Fruit fly (Drosophila melanogaster) whole organism, embryonic: Measurements from ENCODE around the gene CG14341.

Source experiments
- B-H2 ChIP-seq: fragments of 200-800 bp; sonication (Bioruptor generic); optimal IDR thresholded peaks from 2 replicates; lab custom pipeline; 2018; ENCODE audit warnings: missing biosample characterization, mild to moderate bottlenecking, missing genetic modification characterization
- CG10147 ChIP-seq: fragments of 200-800 bp; sonication (Bioruptor generic); optimal IDR thresholded peaks from 2 replicates; lab custom pipeline; 2019; ENCODE audit warnings: missing biosample characterization, mild to moderate bottlenecking, missing genetic modification characterization, moderate library complexity
- CG12236 ChIP-seq: fragments of 200-800 bp; sonication (Bioruptor generic); optimal IDR thresholded peaks from 2 replicates; lab custom pipeline; 2016; ENCODE audit warnings: missing biosample characterization, missing genetic modification characterization
- CG13424 ChIP-seq: fragments of 200-800 bp; sonication (Bioruptor generic); optimal IDR thresholded peaks from 2 replicates; lab custom pipeline; 2019; ENCODE audit warnings: missing biosample characterization, mild to moderate bottlenecking, missing genetic modification characterization, moderate library complexity
- CG14050 ChIP-seq: fragments of 200-800 bp; sonication (Bioruptor generic); IDR thresholded peaks from 3 replicates; pipeline ENCODE4 v1.3.6; 2022; ENCODE audit warnings: missing biosample characterization, missing genetic modification characterization
- CG1529 ChIP-seq: fragments of 200-800 bp; sonication (Bioruptor generic); optimal IDR thresholded peaks from 3 replicates; lab custom pipeline; 2018; ENCODE audit warnings: missing biosample characterization, missing genetic modification characterization
- CG16863 ChIP-seq: fragments of 200-800 bp; sonication (Bioruptor generic); optimal IDR thresholded peaks from 3 replicates; lab custom pipeline; 2016; ENCODE audit warnings: missing biosample characterization, missing genetic modification characterization
- CG18476 ChIP-seq: fragments of 200-800 bp; sonication (Bioruptor generic); optimal IDR thresholded peaks from 2 replicates; lab custom pipeline; 2016; ENCODE audit warnings: missing biosample characterization, mild to moderate bottlenecking, missing genetic modification characterization
- CG2120 ChIP-seq: fragments of 200-800 bp; sonication (Bioruptor generic); optimal IDR thresholded peaks from 3 replicates; lab custom pipeline; 2016; ENCODE audit warnings: missing biosample characterization, missing genetic modification characterization
- CG3726 ChIP-seq: fragments of 200-800 bp; sonication (Bioruptor generic); IDR thresholded peaks from 3 replicates; pipeline ENCODE4, ENCODE4 v1.3.6; 2022; ENCODE audit warnings: missing biosample characterization, missing genetic modification characterization
- CG4424 ChIP-seq: fragments of 200-800 bp; sonication (Bioruptor generic); optimal IDR thresholded peaks from 3 replicates; lab custom pipeline; 2016; ENCODE audit warnings: missing biosample characterization, missing genetic modification characterization
- CG4707 ChIP-seq: fragments of 200-800 bp; sonication (Bioruptor generic); optimal IDR thresholded peaks from 2 replicates; lab custom pipeline; 2018; ENCODE audit warnings: missing biosample characterization, mild to moderate bottlenecking, missing genetic modification characterization, moderate library complexity
- CG4854 ChIP-seq: fragments of 200-800 bp; sonication (Bioruptor generic); optimal IDR thresholded peaks from 2 replicates; lab custom pipeline; 2016; ENCODE audit warnings: missing biosample characterization, missing genetic modification characterization, inconsistent platforms
- CG6254 ChIP-seq: fragments of 200-800 bp; sonication (Bioruptor generic); optimal IDR thresholded peaks from 3 replicates; lab custom pipeline; 2017; ENCODE audit warnings: mild to moderate bottlenecking, missing biosample characterization, missing genetic modification reagents, missing genetic modification characterization
- CG6683 ChIP-seq: fragments of 200-800 bp; sonication (Bioruptor generic); optimal IDR thresholded peaks from 2 replicates; lab custom pipeline; 2017; ENCODE audit warnings: missing biosample characterization, mild to moderate bottlenecking, missing genetic modification characterization, missing genetic modification reagents
- CG6813 ChIP-seq: fragments of 200-800 bp; sonication (Bioruptor generic); optimal IDR thresholded peaks from 2 replicates; lab custom pipeline; 2017; ENCODE audit warnings: missing biosample characterization, missing genetic modification characterization, mild to moderate bottlenecking, moderate library complexity, missing genetic modification reagents
- CG7357 ChIP-seq: fragments of 200-800 bp; sonication (Bioruptor generic); IDR thresholded peaks from 3 replicates; pipeline ENCODE4 v1.3.6; 2022; ENCODE audit warnings: missing biosample characterization, missing genetic modification characterization
- CG9817 ChIP-seq: fragments of 200-800 bp; sonication (Bioruptor generic); optimal IDR thresholded peaks from 2 replicates; lab custom pipeline; 2018; ENCODE audit warnings: missing biosample characterization, mild to moderate bottlenecking, missing genetic modification characterization, moderate library complexity
- CG9876 ChIP-seq: fragments of 200-800 bp; sonication (Bioruptor generic); optimal IDR thresholded peaks from 2 replicates; lab custom pipeline; 2016; ENCODE audit warnings: missing biosample characterization, missing genetic modification characterization
- Dip3 ChIP-seq: fragments of 200-800 bp; sonication (Bioruptor generic); optimal IDR thresholded peaks from 3 replicates; lab custom pipeline; 2016; ENCODE audit warnings: missing biosample characterization, missing genetic modification characterization
- Drgx ChIP-seq: fragments of 200-800 bp; sonication (Bioruptor generic); IDR thresholded peaks from 2 replicates; pipeline ENCODE4 v1.3.6; 2022; ENCODE audit warnings: missing biosample characterization, missing genetic modification characterization
- H15 ChIP-seq: fragments of 200-800 bp; sonication (Bioruptor generic); IDR thresholded peaks from 3 replicates; pipeline ENCODE4 v1.3.6; 2022; ENCODE audit warnings: missing biosample characterization, missing genetic modification characterization
- HLH54F ChIP-seq: fragments of 200-800 bp; sonication (Bioruptor generic); optimal IDR thresholded peaks from 3 replicates; lab custom pipeline; 2016; ENCODE audit warnings: missing biosample characterization, missing genetic modification characterization
- Hey ChIP-seq: fragments of 200-800 bp; sonication (Bioruptor generic); optimal IDR thresholded peaks from 3 replicates; lab custom pipeline; 2018; ENCODE audit warnings: missing biosample characterization, mild to moderate bottlenecking, missing genetic modification characterization
- Hr3 ChIP-seq: fragments of 200-800 bp; sonication (Bioruptor generic); optimal IDR thresholded peaks from 3 replicates; lab custom pipeline; 2016; ENCODE audit warnings: missing biosample characterization, missing genetic modification characterization
- MESR4 ChIP-seq: fragments of 200-800 bp; sonication (Bioruptor generic); optimal IDR thresholded peaks from 2 replicates; lab custom pipeline; 2018; ENCODE audit warnings: missing biosample characterization, mild to moderate bottlenecking, missing genetic modification characterization, moderate library complexity
- Mad ChIP-seq: fragments of 200-800 bp; sonication (Bioruptor generic); optimal IDR thresholded peaks from 2 replicates; lab custom pipeline; 2016; ENCODE audit warnings: missing biosample characterization, missing genetic modification characterization
- Max ChIP-seq: fragments of 200-800 bp; sonication (Bioruptor generic); optimal IDR thresholded peaks from 2 replicates; lab custom pipeline; 2016; ENCODE audit warnings: missing biosample characterization, mild to moderate bottlenecking, missing genetic modification characterization
- Med ChIP-seq: fragments of 200-800 bp; sonication (Bioruptor generic); peaks from one replicate; lab custom pipeline; 2016; ENCODE audit warnings: missing biosample characterization, missing genetic modification characterization, mild to moderate bottlenecking, inconsistent platforms, moderate library complexity
- Oaz ChIP-seq: fragments of 200-800 bp; sonication (Bioruptor generic); IDR thresholded peaks from 2 replicates; pipeline ENCODE4 v1.3.6; 2022; ENCODE audit warnings: missing biosample characterization, missing genetic modification characterization
- Rx ChIP-seq: fragments of 200-800 bp; sonication (Bioruptor generic); IDR thresholded peaks from 2 replicates; pipeline ENCODE4 v1.3.6; 2022; ENCODE audit warnings: missing biosample characterization, missing genetic modification characterization
- Six4 ChIP-seq: fragments of 200-800 bp; sonication (Bioruptor generic); optimal IDR thresholded peaks from 2 replicates; lab custom pipeline; 2016; ENCODE audit warnings: missing biosample characterization, missing genetic modification characterization
- Taf1 ChIP-seq: fragments of 200-800 bp; sonication (Bioruptor generic); IDR thresholded peaks from 2 replicates; pipeline ENCODE4 v1.3.6; 2022; ENCODE audit warnings: missing biosample characterization, missing genetic modification characterization
- amos ChIP-seq: fragments of 200-800 bp; sonication (Bioruptor generic); IDR thresholded peaks from 2 replicates; pipeline ENCODE4 v1.3.6; 2022; ENCODE audit warnings: missing biosample characterization, missing genetic modification characterization; ENCODE audit not compliant: partially characterized antibody
- ash1 ChIP-seq: fragments of 200-800 bp; sonication (Bioruptor generic); optimal IDR thresholded peaks from 2 replicates; lab custom pipeline; 2018; ENCODE audit warnings: missing biosample characterization, mild to moderate bottlenecking, missing genetic modification characterization
- cad ChIP-seq: fragments of >200 bp; optimal IDR thresholded peaks from 2 replicates; lab custom pipeline; 2017; ENCODE audit warnings: missing biosample characterization, missing genetic modification characterization
- cwo ChIP-seq: fragments of 200-800 bp; sonication (Bioruptor generic); optimal IDR thresholded peaks from 3 replicates; lab custom pipeline; 2017; ENCODE audit warnings: missing biosample characterization, missing genetic modification characterization, mild to moderate bottlenecking, moderate library complexity, missing genetic modification reagents
- danr ChIP-seq: fragments of 200-800 bp; sonication (Bioruptor generic); IDR thresholded peaks from 2 replicates; pipeline ENCODE4 v1.3.6; 2022; ENCODE audit warnings: missing biosample characterization, missing genetic modification characterization
- hkb ChIP-seq, 2 experiments: fragments of 200-800 bp in 1 of 2; fragments of >200 bp in 1 of 2; sonication (Bioruptor generic) in 1 of 2; IDR thresholded peaks in 1 of 2; optimal IDR thresholded peaks in 1 of 2; 2 replicates each; pipeline versions ENCODE4 v1.3.6 to Lab custom; 2017 to 2022; ENCODE audit warnings: missing biosample characterization in 1 of 2, missing genetic modification characterization in 1 of 2
- nom ChIP-seq: fragments of 200-800 bp; sonication (Bioruptor generic); optimal IDR thresholded peaks from 2 replicates; lab custom pipeline; 2017; ENCODE audit warnings: missing biosample characterization, missing genetic modification characterization, mild to moderate bottlenecking, moderate library complexity, missing genetic modification reagents
- phol ChIP-seq: fragments of 200-800 bp; sonication (Bioruptor generic); optimal IDR thresholded peaks from 3 replicates; lab custom pipeline; 2018; ENCODE audit warnings: missing biosample characterization, mild to moderate bottlenecking, missing genetic modification characterization, moderate library complexity
- sima ChIP-seq: fragments of 200-800 bp; sonication (Bioruptor generic); optimal IDR thresholded peaks from 2 replicates; lab custom pipeline; 2016; ENCODE audit warnings: missing biosample characterization, missing genetic modification characterization
- so ChIP-seq: fragments of 200-800 bp; sonication (Bioruptor generic); IDR thresholded peaks from 3 replicates; pipeline ENCODE4 v1.3.6; 2022; ENCODE audit warnings: missing biosample characterization, missing genetic modification characterization
- sqz ChIP-seq: fragments of 200-800 bp; sonication (Bioruptor generic); optimal IDR thresholded peaks from 3 replicates; lab custom pipeline; 2018; ENCODE audit warnings: missing biosample characterization, mild to moderate bottlenecking, missing genetic modification characterization
- ssp ChIP-seq: fragments of 200-800 bp; sonication (Bioruptor generic); IDR thresholded peaks from 2 replicates; pipeline ENCODE4 v1.3.6; 2022; ENCODE audit warnings: missing biosample characterization, missing genetic modification characterization
- tio ChIP-seq: fragments of 200-800 bp; sonication (Bioruptor generic); optimal IDR thresholded peaks from 2 replicates; lab custom pipeline; 2017; ENCODE audit warnings: missing biosample characterization, missing genetic modification characterization, inconsistent platforms
- tna ChIP-seq: fragments of 200-800 bp; sonication (Bioruptor generic); IDR thresholded peaks from 2 replicates; pipeline ENCODE4 v1.3.6; 2022; ENCODE audit warnings: missing biosample characterization, missing genetic modification characterization; ENCODE audit not compliant: partially characterized antibody
- unc-4 ChIP-seq: fragments of 200-800 bp; sonication (Bioruptor generic); IDR thresholded peaks from 2 replicates; pipeline ENCODE4 v1.3.6; 2022; ENCODE audit warnings: missing biosample characterization, missing genetic modification characterization; ENCODE audit not compliant: partially characterized antibody
- wor ChIP-seq: fragments of 200-800 bp; sonication (Bioruptor generic); IDR thresholded peaks from 2 replicates; pipeline ENCODE4 v1.3.6; 2022; ENCODE audit warnings: missing biosample characterization, missing genetic modification characterization
- zfh1 ChIP-seq: fragments of 200-800 bp; sonication (Bioruptor generic); IDR thresholded peaks from 3 replicates; pipeline ENCODE4 v1.3.6; 2022; ENCODE audit warnings: missing biosample characterization, missing genetic modification characterization

The CG14341 gene

dm6 chr2L:1169867-1170415, 3.6 kb downstream of the CG14341 start, which contains the start of the genes CG31922 and Plap (continued):
- TF ChIP-seq CG2120 (GFP tag; lab: Kevin White, UChicago), result peak; percentile 87
- no peak for TF ChIP-seq CG6254
- TF ChIP-seq Rx (GFP tag; lab: Robert Waterston, UW), result no peak
- no peak for TF ChIP-seq wor (GFP tag; lab: Robert Waterston, UW)
- peak; percentile 78 for TF ChIP-seq Dip3
- peak; percentile 38; the same call in 1 of the 2 replicates for TF ChIP-seq tna (GFP tag; lab: Robert Waterston, UW)
- peak; percentile 79 for TF ChIP-seq phol
- no peak for TF ChIP-seq CG1529 (GFP tag; lab: Kevin White, UChicago)
- TF ChIP-seq CG16863 (GFP tag; lab: Kevin White, UChicago), result peak; percentile 63
- TF ChIP-seq MESR4, result peak; percentile 18
- TF ChIP-seq CG18476, result peak; percentile 69
- no peak for TF ChIP-seq CG4707 (GFP tag; lab: Kevin White, UChicago)
- TF ChIP-seq so (GFP tag; lab: Robert Waterston, UW), result no peak; the same call in 2 of the 3 replicates
- TF ChIP-seq unc-4 (GFP tag; lab: Robert Waterston, UW), result peak; percentile 95
- no peak for TF ChIP-seq CG3726 (GFP tag; lab: Robert Waterston, UW)
- TF ChIP-seq cad (GFP tag; lab: Kevin White, UChicago), result no peak
- peak; percentile 70 for TF ChIP-seq Mad (GFP tag; lab: Kevin White, UChicago)
- peak; percentile 76 for TF ChIP-seq CG13424 (tag; lab: Kevin White, UChicago)
- TF ChIP-seq H15 (GFP tag; lab: Robert Waterston, UW), result no peak
- peak; percentile 76 for TF ChIP-seq Max (GFP tag; lab: Kevin White, UChicago)
- TF ChIP-seq CG9817, result peak; percentile 72
- TF ChIP-seq CG10147 (GFP tag; lab: Kevin White, UChicago), result peak; percentile 76
- peak; percentile 41 for TF ChIP-seq Six4 (GFP tag; lab: Kevin White, UChicago)
- TF ChIP-seq sqz (GFP tag; lab: Kevin White, UChicago), result no peak
- TF ChIP-seq Med (GFP tag; lab: Kevin White, UChicago), result peak; percentile 93
- no peak for TF ChIP-seq nom (GFP tag; lab: Kevin White, UChicago)
- no peak for TF ChIP-seq CG14050 (GFP tag; lab: Robert Waterston, UW)
- peak; percentile 77 for TF ChIP-seq CG4424 (GFP tag; lab: Kevin White, UChicago)
- no peak for TF ChIP-seq tio (GFP tag; lab: Kevin White, UChicago)
- TF ChIP-seq sima (GFP tag; lab: Kevin White, UChicago), result no peak
- no peak for TF ChIP-seq CG7357
- no peak for TF ChIP-seq ash1 (GFP tag; lab: Kevin White, UChicago)
- TF ChIP-seq CG9876 (GFP tag; lab: Kevin White, UChicago), result peak; percentile 14
- TF ChIP-seq Taf1, result peak; percentile 39; the same call in 1 of the 2 replicates
- TF ChIP-seq HLH54F (GFP tag; lab: Kevin White, UChicago), result peak; percentile 75
- peak; percentile 26; the same call in 1 of the 2 replicates for TF ChIP-seq danr (GFP tag; lab: Robert Waterston, UW)
- no peak for TF ChIP-seq CG6683
- no peak for TF ChIP-seq zfh1 (GFP tag; lab: Robert Waterston, UW)
- no peak for TF ChIP-seq Drgx (GFP tag; lab: Robert Waterston, UW)
- TF ChIP-seq CG12236 (GFP tag; lab: Kevin White, UChicago), result no peak
- no peak for TF ChIP-seq Hey (tag; lab: Kevin White, UChicago)
- no peak for TF ChIP-seq hkb (optimal IDR thresholded peaks at IDR 0.05; lab: Kevin White, UChicago)
- peak; percentile 59; the same call in 1 of the 2 replicates for TF ChIP-seq hkb (GFP tag; IDR thresholded peaks at IDR 0.05; lab: Robert Waterston, UW)
- no peak for TF ChIP-seq B-H2 (GFP tag; lab: Kevin White, UChicago)
- TF ChIP-seq CG4854 (GFP tag; lab: Kevin White, UChicago), result no peak
- peak; percentile 86 for TF ChIP-seq Hr3 (GFP tag; lab: Kevin White, UChicago)
- 0 out of 2 replicates have a peak, but pooled peaks have one; percentile 26 for TF ChIP-seq Oaz (GFP tag; lab: Robert Waterston, UW)
- peak; percentile 62 for TF ChIP-seq ssp (GFP tag; lab: Robert Waterston, UW)
- peak; percentile 6 for TF ChIP-seq cwo (GFP tag; lab: Kevin White, UChicago)
- TF ChIP-seq CG6813 (GFP tag; lab: Kevin White, UChicago), result no peak
- TF ChIP-seq amos (GFP tag; lab: Robert Waterston, UW), result peak; percentile 82; the same call in 1 of the 2 replicates
